Worm (Caenorhabditis elegans): ENCODE measurements around the gene idpc-2.

DNA sequence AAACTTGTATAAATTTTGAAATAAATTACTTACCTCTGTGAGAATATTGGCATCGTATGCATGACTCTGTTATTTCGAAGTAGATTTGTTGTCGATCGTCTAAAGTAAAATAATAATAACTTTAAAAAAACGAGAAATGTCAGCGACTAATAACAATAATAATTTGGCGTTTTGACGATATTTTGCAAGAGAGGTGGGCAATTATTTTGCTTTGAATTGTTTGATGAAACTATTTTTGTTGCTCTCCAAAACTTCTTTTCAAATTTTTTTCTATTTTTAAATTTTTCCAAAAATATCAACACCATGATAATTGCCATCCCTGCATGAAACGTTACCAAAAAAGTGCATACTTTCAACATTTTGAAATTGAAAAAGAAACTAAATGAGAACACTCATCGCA is 21.9 kb downstream of the idpc-2 start, which contains the start of gene F41E6.7:
- TF ChIP-seq lin-39 (tag; optimal IDR thresholded peaks at IDR 0.05) (no peak), fos-1 (tag; optimal IDR thresholded peaks at IDR 0.05) (no peak), ama-1 (optimal IDR thresholded peaks at IDR 0.05) (no peak)
